Fruit fly (Drosophila melanogaster) whole organism, wandering third instar larva: Measurements from ENCODE around the gene Pph13.

Source experiments
- Dfd ChIP-seq: fragments of >200 bp; optimal IDR thresholded peaks from 2 replicates; lab custom pipeline; 2017; ENCODE audit warnings: missing biosample characterization, missing genetic modification characterization
- HLH106 ChIP-seq: fragments of 200-800 bp; optimal IDR thresholded peaks from 3 replicates; lab custom pipeline; 2019; ENCODE audit warnings: missing biosample characterization, mild to moderate bottlenecking, missing genetic modification characterization, moderate library complexity
- br ChIP-seq: fragments of 200-800 bp; sonication (Bioruptor generic); optimal IDR thresholded peaks from 2 replicates; lab custom pipeline; 2016; ENCODE audit warnings: missing biosample characterization, missing genetic modification characterization
- ey ChIP-seq: fragments of 200-800 bp; sonication (Bioruptor generic); optimal IDR thresholded peaks from 2 replicates; lab custom pipeline; 2016; ENCODE audit warnings: missing biosample characterization, missing genetic modification characterization
- h ChIP-seq: fragments of 200-800 bp; sonication (Bioruptor generic); optimal IDR thresholded peaks from 3 replicates; lab custom pipeline; 2016; ENCODE audit warnings: missing biosample characterization, mild to moderate bottlenecking, missing genetic modification characterization
- psq ChIP-seq: fragments of 200-800 bp; sonication (Bioruptor generic); optimal IDR thresholded peaks from 3 replicates; lab custom pipeline; 2017; ENCODE audit warnings: missing biosample characterization, mild to moderate bottlenecking, missing genetic modification characterization, moderate library complexity
- tai ChIP-seq: sonication (Bioruptor generic); optimal IDR thresholded peaks from 2 replicates; lab custom pipeline; 2016; ENCODE audit warnings: missing biosample characterization, missing genetic modification characterization
- woc ChIP-seq: sonication (Bioruptor generic); optimal IDR thresholded peaks from 2 replicates; lab custom pipeline; 2016; ENCODE audit warnings: missing biosample characterization, mild to moderate bottlenecking, missing genetic modification characterization

dm6 chr2L:601848-602247 is 24.6 kb downstream of the Pph13 start:
- TF ChIP-seq h (no peak), woc (no peak), br (no peak), Dfd (no peak), psq (GFP tag; lab: Kevin White, UChicago) (no peak), tai (no peak), HLH106 (tag; lab: Kevin White, UChicago) (no peak), ey (no peak)
